Comparison of ENCODE assay signal across 2 worm cellular contexts in genomic region chrIV:148756-149155, ce11.
TF ChIP-seq lines count a peak whose summit lies in the region.

No protein-coding gene starts in this region.

TF ChIP-seq in whole organism, L1 larva, 84 proteins besides CTCF, POLR2A, EP300 and RAD21:
- peak; percentile 5 for TF ChIP-seq blmp-1 (tag; optimal IDR thresholded peaks at IDR 0.05; lab: Kevin White, UChicago)
- TF ChIP-seq vab-15 (tag; optimal IDR thresholded peaks at IDR 0.05; lab: Kevin White, UChicago) = no peak
- no peak for TF ChIP-seq rnt-1 (tag; optimal IDR thresholded peaks at IDR 0.05; lab: Kevin White, UChicago)

TF ChIP-seq in whole organism, L4 larva, 104 proteins besides CTCF, POLR2A, EP300 and RAD21:
- no peak for TF ChIP-seq spr-3 (GFP tag; optimal IDR thresholded peaks at IDR 0.05; lab: Kevin White, UChicago)
- TF ChIP-seq ceh-62 (tag; optimal IDR thresholded peaks at IDR 0.05; lab: Kevin White, UChicago) = no peak
- no peak for TF ChIP-seq F10B5.3 (tag; optimal IDR thresholded peaks at IDR 0.05; lab: Kevin White, UChicago)
- TF ChIP-seq unc-62 (GFP tag; optimal IDR thresholded peaks at IDR 0.05 in 1 of 2; lab: Kevin White, UChicago) = peak in 1 of 2 experiments; percentile 91
- no peak for TF ChIP-seq unc-62 (tag; optimal IDR thresholded peaks at IDR 0.05; lab: Kevin White, UChicago)
- TF ChIP-seq aha-1 (tag; lab: Kevin White, UChicago) = peak; percentile 82

Comparison
In these comparisons a context has a peak if more than half of its experiments do, and no peak if none do; other contexts are left out.
1. Of the 29 proteins assayed by ChIP-seq in both whole organism, L4 larva and whole organism, L1 larva: peak only in whole organism, L4 larva: aha-1; only in whole organism, L1 larva: none; in both: none; in neither: 27; mixed calls (peak in some experiments, not most) for 1.